Worm (Caenorhabditis elegans): ENCODE data around the gene Y41E3.8.

- TF ChIP-seq ztf-29 (GFP tag; IDR thresholded peaks at IDR 0.05) (no peak), ref-1 (GFP tag; conservative IDR thresholded peaks at IDR 0.05) (no peak), ztf-23 (GFP tag; IDR thresholded peaks at IDR 0.05) (no peak), med-1 (GFP tag; optimal IDR thresholded peaks at IDR 0.05; ENCODE audit: insufficient read depth) (no peak), cog-1 (tag; optimal IDR thresholded peaks at IDR 0.05) (no peak), tab-1 (GFP tag; IDR thresholded peaks at IDR 0.05) (no peak), T22C8.4 (GFP tag; IDR thresholded peaks at IDR 0.05) (no peak), flt-1 (GFP tag; IDR thresholded peaks at IDR 0.05) (no peak), klf-2 (GFP tag; conservative IDR thresholded peaks at IDR 0.05) (no peak)
Observed at ce11 chrIV:15053271-15053670, 24.5 kb upstream of the Y41E3.8 start, which contains the start of gene srt-47.
